Worm (Caenorhabditis elegans): Measurements from ENCODE around the gene gpla-1.
A peak's percentile ranks its signal among the peaks of the same experiment; 100 is the strongest.

gpla-1 gene

DNA sequence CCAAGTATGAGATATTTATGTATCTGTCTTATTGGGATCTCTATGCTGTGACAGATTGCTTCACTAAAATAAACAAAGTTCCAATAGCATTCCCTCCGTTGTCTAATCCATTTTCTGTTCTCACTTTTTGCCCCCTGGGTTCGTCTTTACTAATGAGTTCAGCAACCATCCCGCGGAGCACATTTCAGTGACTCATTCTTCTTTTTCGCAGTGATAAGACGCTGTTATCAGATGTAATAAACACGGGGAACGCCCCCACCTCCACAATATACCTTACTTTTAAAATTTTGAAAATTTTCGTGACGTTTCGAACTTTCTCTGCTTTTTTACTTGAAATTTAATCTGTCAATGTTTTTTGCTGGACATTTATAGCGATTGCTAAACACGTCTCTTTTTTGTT is 37.5 kb downstream of the gpla-1 start:
- TF ChIP-seq pha-4 (tag; optimal IDR thresholded peaks at IDR 0.05) (no peak), ceh-9 (tag; optimal IDR thresholded peaks at IDR 0.05) (no peak), lin-11 (tag; optimal IDR thresholded peaks at IDR 0.05) (no peak), tbx-2 (tag; optimal IDR thresholded peaks at IDR 0.05) (no peak), ahr-1 (tag; optimal IDR thresholded peaks at IDR 0.05) (no peak), ceh-18 (tag; optimal IDR thresholded peaks at IDR 0.05) (no peak), zip-5 (tag; optimal IDR thresholded peaks at IDR 0.05) (no peak), elt-4 (tag; optimal IDR thresholded peaks at IDR 0.05) (no peak), F13H6.1 (tag; optimal IDR thresholded peaks at IDR 0.05) (no peak), madf-2 (tag; optimal IDR thresholded peaks at IDR 0.05) (no peak)

DNA sequence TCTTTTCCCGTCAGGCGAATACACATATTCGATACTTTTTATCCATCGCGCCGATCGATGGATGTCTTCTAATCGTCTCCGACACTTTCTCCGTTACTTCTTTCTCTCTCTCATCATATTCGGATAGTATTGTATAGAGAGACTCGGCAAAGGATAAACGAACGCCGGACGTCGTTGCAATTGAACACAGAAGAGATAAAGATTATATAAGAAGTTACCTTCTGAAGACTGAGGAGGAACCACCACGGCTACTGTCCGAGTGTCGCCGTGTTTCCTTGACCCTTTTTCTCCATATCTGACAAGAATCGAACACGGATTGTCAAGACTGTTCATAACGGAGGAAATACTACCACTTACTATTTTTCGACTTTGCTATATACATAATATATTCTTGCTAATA is 38.5 kb downstream of the gpla-1 start, which contains the start of gene sma-1:
Gene sma-1 (plus strand): TSS at position 301 of the 400 bp plus-strand sequence.
- no peak for TF ChIP-seq sox-4 (tag; optimal IDR thresholded peaks at IDR 0.05)
- TF ChIP-seq unc-55 (GFP tag; optimal IDR thresholded peaks at IDR 0.05): peak; percentile 5
- TF ChIP-seq hlh-30 (tag; optimal IDR thresholded peaks at IDR 0.05; ENCODE audit: insufficient read depth): no peak
- no peak for TF ChIP-seq elt-4 (tag; optimal IDR thresholded peaks at IDR 0.05)
- TF ChIP-seq ceh-24 (tag; optimal IDR thresholded peaks at IDR 0.05): no peak

DNA sequence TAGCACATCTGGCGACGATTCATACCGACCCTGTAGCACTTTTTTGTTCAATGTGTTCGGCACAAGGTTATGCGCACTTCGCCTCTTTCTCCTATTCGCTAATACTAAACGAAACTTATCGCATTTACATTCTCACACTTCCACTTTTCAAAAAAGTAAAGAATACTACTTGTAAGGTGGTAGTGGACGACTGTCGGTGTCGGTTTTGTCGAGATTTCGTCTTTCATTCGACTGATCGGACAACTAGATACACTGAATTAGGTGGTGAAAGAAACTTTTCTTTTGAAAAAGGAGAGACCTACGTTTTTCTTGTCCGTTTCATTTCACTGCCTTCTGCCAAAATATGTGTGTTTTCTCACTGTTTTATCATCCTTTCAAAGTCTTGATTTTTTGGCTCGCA is 40.0 kb downstream of the gpla-1 start:
- no peak for TF ChIP-seq ceh-2 (tag; optimal IDR thresholded peaks at IDR 0.05)
- no peak for TF ChIP-seq C38D4.7 (GFP tag; optimal IDR thresholded peaks at IDR 0.05)
- no peak for TF ChIP-seq pha-2 (tag; optimal IDR thresholded peaks at IDR 0.05)
- no peak for TF ChIP-seq ztf-16 (tag; optimal IDR thresholded peaks at IDR 0.05)
- TF ChIP-seq zip-5 (tag; optimal IDR thresholded peaks at IDR 0.05): no peak
- no peak for TF ChIP-seq T23F11.4 (GFP tag; optimal IDR thresholded peaks at IDR 0.05)

DNA sequence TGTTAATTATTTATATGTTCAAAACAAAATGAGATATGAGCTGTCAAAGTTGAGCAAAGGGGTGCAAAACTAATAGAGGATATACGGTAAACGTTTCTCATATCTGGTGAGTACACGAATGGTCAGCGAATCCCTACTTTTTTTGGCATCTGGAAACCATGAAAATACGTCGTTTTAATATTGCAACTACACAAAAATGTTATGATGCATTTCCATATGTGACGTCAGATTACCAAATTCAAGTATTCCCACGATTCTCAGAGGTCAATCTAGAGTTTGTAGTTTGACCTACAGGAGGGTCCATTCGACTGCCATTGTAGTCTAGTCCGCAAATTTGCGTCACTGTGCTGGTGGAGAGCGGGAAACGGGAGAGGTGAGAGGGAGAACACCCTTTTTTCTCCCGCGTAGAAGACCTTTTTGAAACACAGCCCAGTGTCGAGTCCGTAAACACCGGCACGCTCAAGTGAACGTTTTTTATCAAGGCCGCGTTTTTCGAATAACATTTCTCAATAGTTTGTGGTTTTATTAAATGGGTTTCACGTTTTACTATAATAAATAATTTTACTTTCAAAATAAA is 41.2 kb downstream of the gpla-1 start:
- TF ChIP-seq pqm-1 (tag; optimal IDR thresholded peaks at IDR 0.05) (no peak), ceh-31 (tag; optimal IDR thresholded peaks at IDR 0.05) (peak; percentile 6), K09A11.1 (tag; optimal IDR thresholded peaks at IDR 0.05; ENCODE audit: insufficient read depth) (no peak), pax-1 (tag; optimal IDR thresholded peaks at IDR 0.05) (no peak), unc-3 (GFP tag; conservative IDR thresholded peaks at IDR 0.05) (no peak), unc-3 (tag; optimal IDR thresholded peaks at IDR 0.05) (no peak), pha-4 (tag; optimal IDR thresholded peaks at IDR 0.05) (no peak), nhr-232 (tag; optimal IDR thresholded peaks at IDR 0.05) (no peak), K02D7.2 (tag; optimal IDR thresholded peaks at IDR 0.05) (no peak), mec-3 (tag; optimal IDR thresholded peaks at IDR 0.05; ENCODE audit: borderline replicate concordance) (no peak), Y22D7AL.16 (tag; optimal IDR thresholded peaks at IDR 0.05) (no peak), fax-1 (tag; optimal IDR thresholded peaks at IDR 0.05) (no peak), tbx-2 (tag; optimal IDR thresholded peaks at IDR 0.05) (peak; percentile 39)

DNA sequence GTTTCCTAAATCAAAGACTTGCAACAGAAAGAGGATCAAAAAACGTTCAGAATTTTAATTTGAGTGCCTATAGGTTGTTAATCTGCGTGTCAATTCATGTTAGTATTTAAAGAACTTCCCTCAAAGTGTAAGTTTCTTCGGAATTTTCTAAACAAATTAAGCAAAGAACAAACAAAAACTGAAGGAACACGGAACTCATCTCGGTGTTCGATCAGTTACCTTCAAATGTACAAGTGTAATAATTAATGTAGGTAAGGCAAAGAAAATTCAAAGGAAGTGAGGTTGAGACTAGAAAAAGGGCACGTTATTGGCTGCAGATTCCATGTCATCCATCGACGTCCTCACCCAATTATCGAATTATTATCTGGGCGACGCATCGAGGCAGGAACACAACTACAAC is 43.6 kb downstream of the gpla-1 start, which contains the start of gene K12G11.6:
Gene K12G11.6 (plus strand): TSS at position 357 of the 400 bp plus-strand sequence.
- no peak for TF ChIP-seq fkh-10 (GFP tag; optimal IDR thresholded peaks at IDR 0.05)

DNA sequence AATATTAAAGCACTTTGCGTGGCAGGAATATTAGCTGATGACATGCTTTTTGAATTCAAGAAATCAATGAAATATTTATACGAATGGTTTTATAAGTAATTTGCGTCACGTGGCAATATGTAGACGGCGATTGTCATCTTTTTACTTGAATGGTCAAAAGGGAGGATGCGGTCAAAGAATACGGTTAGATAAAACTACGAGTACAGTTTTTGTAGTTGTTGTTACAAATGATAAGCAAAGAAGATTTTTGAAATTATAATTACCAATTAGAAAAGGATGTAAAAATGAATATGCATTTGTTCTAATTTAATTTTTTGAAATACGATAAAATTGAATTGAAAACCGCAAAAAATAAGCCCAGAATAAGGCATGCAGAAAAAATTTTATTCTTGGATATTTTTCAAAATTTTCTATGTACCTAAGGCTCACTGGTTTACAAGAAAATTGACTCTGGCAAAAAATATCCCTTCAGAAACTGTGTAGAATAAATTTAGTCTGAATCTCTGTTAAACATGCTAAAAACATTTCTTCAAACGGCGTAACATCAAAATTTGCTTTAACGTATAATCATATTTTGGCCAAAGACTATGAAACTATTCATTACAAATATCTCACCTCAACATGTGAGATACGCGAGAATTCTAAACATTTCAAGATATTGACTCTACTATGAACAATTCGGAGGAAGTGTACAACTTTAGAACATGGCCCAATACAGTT is 46.3 kb downstream of the gpla-1 start, which contains the start of the genes sodh-2 and srx-76:
Gene sodh-2 (minus strand): TSS at position 101 of the 720 bp plus-strand sequence.
Gene srx-76 (plus strand): TSS at position 670 of the 720 bp plus-strand sequence.
- no peak for TF ChIP-seq sox-4 (tag; optimal IDR thresholded peaks at IDR 0.05)
- TF ChIP-seq K09A11.1 (tag; optimal IDR thresholded peaks at IDR 0.05; ENCODE audit: insufficient read depth): no peak

Data from whole organism, late embryonic.